Worm (Caenorhabditis elegans) whole organism, midembryonic: ENCODE data around the gene bre-5.

Experiments
- T22C8.4 ChIP-seq: fragments of 200-800 bp; sonication (Bioruptor generic); IDR thresholded peaks from 2 replicates; pipeline ENCODE4 v1.3.6; 2022; ENCODE audit warnings: missing genetic modification characterization, missing compliant biosample characterization
- cog-1 ChIP-seq: sonication (generic microtip); optimal IDR thresholded peaks from 2 replicates; lab custom pipeline; 2016; ENCODE audit warnings: missing genetic modification characterization, missing compliant biosample characterization
- flt-1 ChIP-seq: fragments of 200-800 bp; sonication (Bioruptor generic); IDR thresholded peaks from 2 replicates; pipeline ENCODE4 v1.3.6; 2022; ENCODE audit warnings: missing genetic modification characterization, missing compliant biosample characterization
- med-1 ChIP-seq: sonication (generic microtip); optimal IDR thresholded peaks from 2 replicates; lab custom pipeline; 2017; ENCODE audit warnings: missing genetic modification characterization, mild to moderate bottlenecking, missing compliant biosample characterization, antibody characterized with exemption, missing genetic modification reagents; ENCODE audit not compliant: insufficient read depth
- ref-1 ChIP-seq: fragments of 200-800 bp; sonication (Bioruptor generic); conservative IDR thresholded peaks from 2 replicates; pipeline ENCODE4 v1.3.6; 2022; ENCODE audit warnings: missing genetic modification reagents, missing genetic modification characterization, missing compliant biosample characterization
- tab-1 ChIP-seq: fragments of 200-800 bp; sonication (Bioruptor generic); IDR thresholded peaks from 2 replicates; pipeline ENCODE4 v1.3.6; 2022; ENCODE audit warnings: missing genetic modification characterization, missing compliant biosample characterization
- ztf-23 ChIP-seq: fragments of 200-800 bp; sonication (Bioruptor generic); IDR thresholded peaks from 2 replicates; pipeline ENCODE4 v1.3.6; 2022; ENCODE audit warnings: missing genetic modification reagents, missing genetic modification characterization, missing compliant biosample characterization
- ztf-29 ChIP-seq: fragments of 200-800 bp; sonication (Bioruptor generic); IDR thresholded peaks from 2 replicates; pipeline ENCODE4 v1.3.6; 2022; ENCODE audit warnings: missing genetic modification reagents, missing genetic modification characterization, missing compliant biosample characterization

DNA sequence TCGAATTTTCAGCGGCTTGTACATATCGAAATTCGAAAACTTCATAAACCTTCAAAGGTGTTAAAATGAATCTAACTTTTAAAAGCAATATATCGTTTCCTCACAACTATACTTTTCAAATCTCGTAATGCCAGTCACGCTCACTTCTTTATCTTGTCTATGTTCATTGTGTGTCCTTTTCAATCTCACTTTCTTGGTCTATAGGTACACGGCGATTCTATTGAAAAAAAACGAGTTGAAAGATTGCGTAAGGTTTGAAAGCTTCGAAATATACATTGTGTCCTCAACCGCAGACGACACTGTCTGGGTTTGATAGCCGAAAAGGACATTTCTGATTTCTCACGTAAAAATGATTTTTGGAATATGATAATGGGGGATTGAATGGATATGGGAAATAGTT, 32.1 kb downstream of the bre-5 start:
- TF ChIP-seq ztf-23 (GFP tag; lab: Robert Waterston, UW): no peak
- TF ChIP-seq cog-1: no peak
- TF ChIP-seq tab-1 (GFP tag; lab: Robert Waterston, UW): no peak
- no peak for TF ChIP-seq ztf-29
- TF ChIP-seq med-1 (GFP tag; lab: Kevin White, UChicago): no peak
- TF ChIP-seq ref-1 (GFP tag; lab: Robert Waterston, UW): no peak
- TF ChIP-seq T22C8.4 (GFP tag; lab: Robert Waterston, UW): no peak
- TF ChIP-seq flt-1 (GFP tag; lab: Robert Waterston, UW): no peak
